Worm (Caenorhabditis elegans) whole organism, early embryonic: ENCODE data around the gene pyp-1.

Source experiments
- B0310.2 ChIP-seq: sonication (generic microtip); optimal IDR thresholded peaks from 2 replicates; lab custom pipeline; 2016; ENCODE audit warnings: mild to moderate bottlenecking, missing genetic modification characterization, missing compliant biosample characterization
- F13C5.2 ChIP-seq: sonication (generic microtip); optimal IDR thresholded peaks from 2 replicates; lab custom pipeline; 2017; ENCODE audit warnings: mild to moderate bottlenecking, missing genetic modification characterization, inconsistent platforms, missing compliant biosample characterization
- aly-1 ChIP-seq: sonication (generic microtip); optimal IDR thresholded peaks from 2 replicates; lab custom pipeline; 2016; ENCODE audit warnings: missing genetic modification characterization, missing compliant biosample characterization
- ama-1 ChIP-seq: fragments of 150-350 bp; optimal IDR thresholded peaks from 2 replicates; lab custom pipeline; 2014
- ceh-13 ChIP-seq: fragments of 200-800 bp; sonication (Bioruptor generic); optimal IDR thresholded peaks from 2 replicates; lab custom pipeline; 2018; ENCODE audit warnings: mild to moderate bottlenecking, missing genetic modification characterization, missing compliant biosample characterization
- ceh-36 ChIP-seq: sonication (generic microtip); optimal IDR thresholded peaks from 2 replicates; lab custom pipeline; 2016; ENCODE audit warnings: missing genetic modification characterization, inconsistent platforms, missing compliant biosample characterization
- ets-7 ChIP-seq: sonication (generic microtip); optimal IDR thresholded peaks from 2 replicates; lab custom pipeline; 2016; ENCODE audit warnings: missing genotype, missing genetic modification characterization, missing compliant biosample characterization
- flt-1 ChIP-seq: fragments of 200-800 bp; sonication (Bioruptor generic); IDR thresholded peaks from 2 replicates; pipeline ENCODE4 v1.3.6; 2022; ENCODE audit warnings: missing genetic modification characterization, missing compliant biosample characterization
- hmbx-1 ChIP-seq: sonication (generic microtip); optimal IDR thresholded peaks from 2 replicates; lab custom pipeline; 2016; ENCODE audit warnings: mild to moderate bottlenecking, missing genetic modification characterization, missing compliant biosample characterization
- hmg-4 ChIP-seq: fragments of 200-800 bp; sonication (Bioruptor generic); optimal IDR thresholded peaks from 2 replicates; lab custom pipeline; 2018; ENCODE audit warnings: mild to moderate bottlenecking, missing genetic modification characterization, missing compliant biosample characterization
- hnd-1 ChIP-seq: sonication (generic microtip); optimal IDR thresholded peaks from 2 replicates; lab custom pipeline; 2016; ENCODE audit warnings: missing genetic modification characterization, missing compliant biosample characterization
- pes-1 ChIP-seq: fragments of 200-800 bp; sonication (Bioruptor generic); IDR thresholded peaks from 2 replicates; pipeline ENCODE4 v1.3.6; 2022; ENCODE audit warnings: missing genetic modification reagents, missing genetic modification characterization, missing compliant biosample characterization
- scrt-1 ChIP-seq: fragments of 200-800 bp; sonication (Bioruptor generic); IDR thresholded peaks from 2 replicates; pipeline ENCODE4 v1.3.6; 2022; ENCODE audit warnings: missing genetic modification characterization, missing compliant biosample characterization
- sea-1 ChIP-seq: fragments of 200-800 bp; sonication (Bioruptor generic); conservative IDR thresholded peaks from 2 replicates; pipeline ENCODE4 v1.3.6; 2022; ENCODE audit warnings: missing genetic modification characterization, missing compliant biosample characterization
- tbx-11 ChIP-seq: fragments of 200-800 bp; sonication (Bioruptor generic); IDR thresholded peaks from 2 replicates; pipeline ENCODE4 v1.3.6; 2022; ENCODE audit warnings: missing genetic modification characterization, missing compliant biosample characterization
- tbx-37 ChIP-seq: fragments of 200-800 bp; sonication (Bioruptor generic); conservative IDR thresholded peaks from 2 replicates; pipeline ENCODE4 v1.3.6; 2022; ENCODE audit warnings: missing genetic modification reagents, missing genetic modification characterization, missing compliant biosample characterization
- tra-4 ChIP-seq: sonication (generic microtip); optimal IDR thresholded peaks from 2 replicates; lab custom pipeline; 2017; ENCODE audit warnings: missing genetic modification characterization, missing compliant biosample characterization

pyp-1 gene

ce11 chrIV:9998487-9999218 lies at the start of gene pyp-1:
pyp-1 (minus strand) TSS chrIV:9998925.
- TF ChIP-seq hmg-4 (GFP tag; lab: Kevin White, UChicago) (no peak), hnd-1 (tag; lab: Kevin White, UChicago) (no peak), flt-1 (GFP tag; lab: Robert Waterston, UW) (no peak), ama-1 (no peak), pes-1 (GFP tag; lab: Robert Waterston, UW) (no peak), tbx-37 (GFP tag; lab: Robert Waterston, UW) (no peak), aly-1 (tag; lab: Kevin White, UChicago) (no peak), tra-4 (tag; lab: Kevin White, UChicago) (no peak), ets-7 (no peak), ceh-13 (GFP tag; lab: Kevin White, UChicago) (no peak), sea-1 (GFP tag; lab: Robert Waterston, UW) (no peak), tbx-11 (GFP tag; lab: Robert Waterston, UW) (no peak), hmbx-1 (tag; lab: Kevin White, UChicago) (no peak), F13C5.2 (tag; lab: Kevin White, UChicago) (no peak)

ce11 chrIV:10048268-10048667 lies 49.5 kb upstream of the pyp-1 start:
- TF ChIP-seq flt-1 (GFP tag; lab: Robert Waterston, UW) (no peak), tbx-11 (GFP tag; lab: Robert Waterston, UW) (no peak), tbx-37 (GFP tag; lab: Robert Waterston, UW) (no peak), ama-1 (no peak), B0310.2 (tag; lab: Kevin White, UChicago) (no peak), aly-1 (tag; lab: Kevin White, UChicago) (no peak), pes-1 (GFP tag; lab: Robert Waterston, UW) (no peak), ceh-13 (GFP tag; lab: Kevin White, UChicago) (no peak), ets-7 (no peak), tra-4 (tag; lab: Kevin White, UChicago) (no peak), F13C5.2 (tag; lab: Kevin White, UChicago) (no peak), hmbx-1 (tag; lab: Kevin White, UChicago) (no peak), ceh-36 (tag; lab: Kevin White, UChicago) (no peak), scrt-1 (GFP tag; lab: Robert Waterston, UW) (no peak), sea-1 (GFP tag; lab: Robert Waterston, UW) (no peak), hnd-1 (tag; lab: Kevin White, UChicago) (no peak), hmg-4 (GFP tag; lab: Kevin White, UChicago) (no peak)

DNA sequence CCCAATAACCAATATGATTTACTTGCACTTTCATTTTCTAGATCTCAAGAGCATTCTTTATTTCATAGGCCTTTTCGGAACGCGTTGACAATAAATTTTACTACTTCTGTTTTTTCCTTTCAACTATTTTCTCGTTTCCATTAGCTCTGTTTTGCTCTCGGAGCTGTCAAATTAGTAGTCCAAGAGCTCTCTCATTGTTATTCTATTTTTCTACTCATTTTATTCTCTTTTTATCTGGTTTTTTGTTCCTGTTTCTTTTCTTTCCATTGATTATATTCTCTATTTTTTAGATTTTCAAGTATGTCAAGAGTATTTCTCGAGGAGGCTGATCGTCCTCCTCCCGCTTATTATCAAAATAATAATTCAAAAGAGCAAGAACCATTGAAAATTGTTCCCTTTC lies 48.4 kb upstream of the pyp-1 start, which contains the start of gene T04B2.3:
Gene T04B2.3 (plus strand): TSS at position 301 of the 400 bp plus-strand sequence.
- no peak for TF ChIP-seq tbx-11 (GFP tag; lab: Robert Waterston, UW)
- TF ChIP-seq aly-1 (tag; lab: Kevin White, UChicago), result no peak
- no peak for TF ChIP-seq F13C5.2 (tag; lab: Kevin White, UChicago)
- no peak for TF ChIP-seq B0310.2 (tag; lab: Kevin White, UChicago)
- TF ChIP-seq ets-7, result no peak

- TF ChIP-seq ama-1 (no peak), tbx-37 (GFP tag; lab: Robert Waterston, UW) (no peak), aly-1 (tag; lab: Kevin White, UChicago) (no peak), F13C5.2 (tag; lab: Kevin White, UChicago) (no peak), flt-1 (GFP tag; lab: Robert Waterston, UW) (no peak), tra-4 (tag; lab: Kevin White, UChicago) (no peak), hmbx-1 (tag; lab: Kevin White, UChicago) (no peak), pes-1 (GFP tag; lab: Robert Waterston, UW) (no peak)
Observed at ce11 chrIV:10046005-10046404, 47.3 kb upstream of the pyp-1 start.

ce11 chrIV:10042881-10043280 lies 44.2 kb upstream of the pyp-1 start, which contains the start of gene frk-1:
frk-1 (plus strand) TSS chrIV:10043181.
- TF ChIP-seq ama-1, result no peak
- TF ChIP-seq B0310.2 (tag; lab: Kevin White, UChicago), result no peak
- no peak for TF ChIP-seq flt-1 (GFP tag; lab: Robert Waterston, UW)
- no peak for TF ChIP-seq tra-4 (tag; lab: Kevin White, UChicago)

DNA sequence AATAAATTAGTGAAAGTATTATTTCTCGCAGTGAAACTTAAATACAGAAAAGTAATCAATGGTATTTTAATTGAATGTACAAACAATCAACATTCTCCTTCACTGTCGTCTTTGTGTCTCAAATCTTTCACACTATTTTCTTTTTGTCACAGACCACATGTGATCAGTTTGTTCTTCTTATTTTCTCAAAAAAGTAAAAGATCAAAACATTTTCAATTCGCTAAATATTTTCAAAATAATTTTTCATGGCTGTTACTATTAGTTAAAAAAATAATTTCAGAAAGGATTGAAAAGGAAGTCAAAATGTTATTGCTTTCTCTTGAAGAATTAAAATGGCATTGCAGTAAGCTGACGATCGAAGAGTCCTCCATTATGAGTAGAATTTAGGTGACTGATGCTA lies 42.1 kb upstream of the pyp-1 start, which contains the start of gene dhs-31:
Gene dhs-31 (minus strand): TSS at position 101 of the 400 bp plus-strand sequence.
- TF ChIP-seq ets-7, result no peak
- TF ChIP-seq tra-4 (tag; lab: Kevin White, UChicago), result no peak
- TF ChIP-seq ceh-13 (GFP tag; lab: Kevin White, UChicago), result no peak
- no peak for TF ChIP-seq pes-1 (GFP tag; lab: Robert Waterston, UW)
- no peak for TF ChIP-seq aly-1 (tag; lab: Kevin White, UChicago)
- no peak for TF ChIP-seq scrt-1 (GFP tag; lab: Robert Waterston, UW)
- no peak for TF ChIP-seq ama-1
- no peak for TF ChIP-seq hmbx-1 (tag; lab: Kevin White, UChicago)
- TF ChIP-seq F13C5.2 (tag; lab: Kevin White, UChicago), result no peak

- TF ChIP-seq F13C5.2 (tag; lab: Kevin White, UChicago) (no peak), pes-1 (GFP tag; lab: Robert Waterston, UW) (no peak), aly-1 (tag; lab: Kevin White, UChicago) (no peak), tra-4 (tag; lab: Kevin White, UChicago) (no peak), hnd-1 (tag; lab: Kevin White, UChicago) (no peak), hmbx-1 (tag; lab: Kevin White, UChicago) (no peak), B0310.2 (tag; lab: Kevin White, UChicago) (no peak), scrt-1 (GFP tag; lab: Robert Waterston, UW) (no peak), tbx-11 (GFP tag; lab: Robert Waterston, UW) (no peak), ets-7 (no peak), tbx-37 (GFP tag; lab: Robert Waterston, UW) (no peak)
Observed at ce11 chrIV:10036966-10037365, 38.2 kb upstream of the pyp-1 start, which contains the start of gene F44D12.10. F44D12.10 (minus strand) TSS chrIV:10037066.
